Fruit fly (Drosophila melanogaster) whole organism: ENCODE results near the gene Idi.

Source experiments
- CG8478 ChIP-seq: fragments of >200 bp; optimal IDR thresholded peaks from 2 replicates; lab custom pipeline; 2018; ENCODE audit warnings: inconsistent platforms
- Dll ChIP-seq: fragments of >200 bp; optimal IDR thresholded peaks from 2 replicates; lab custom pipeline; 2017
- pan ChIP-seq: fragments of >200 bp; optimal IDR thresholded peaks from 2 replicates; lab custom pipeline; 2017
- psq ChIP-seq: fragments of >200 bp; optimal IDR thresholded peaks from 2 replicates; lab custom pipeline; 2017
- usp ChIP-seq: fragments of >200 bp; optimal IDR thresholded peaks from 2 replicates; lab custom pipeline; 2017; ENCODE audit warnings: missing biosample characterization, missing genetic modification characterization, mixed read lengths

- TF ChIP-seq Dll (lab: Kevin White, UChicago) (no peak), psq (lab: Kevin White, UChicago) (no peak), CG8478 (lab: Kevin White, UChicago) (no peak), usp (GFP tag; lab: Kevin White, UChicago) (no peak), pan (lab: Kevin White, UChicago) (no peak)
Measured at dm6 chr3R:21276111-21276510, 6.2 kb downstream of the Idi start, which contains the start of gene CG3301.
